Worm (Caenorhabditis elegans) whole organism, L4/young adult: Measurements from ENCODE around the gene twk-35.

Source experiments
- W03F9.2 ChIP-seq: fragments of 150-350 bp; optimal IDR thresholded peaks from 2 replicates; lab custom pipeline; 2014; ENCODE audit warnings: missing biosample characterization, missing genetic modification characterization
- dao-5 ChIP-seq: sonication (generic microtip); optimal IDR thresholded peaks from 2 replicates; lab custom pipeline; 2016; ENCODE audit warnings: missing genotype, missing genetic modification characterization, moderate library complexity, missing compliant biosample characterization

DNA sequence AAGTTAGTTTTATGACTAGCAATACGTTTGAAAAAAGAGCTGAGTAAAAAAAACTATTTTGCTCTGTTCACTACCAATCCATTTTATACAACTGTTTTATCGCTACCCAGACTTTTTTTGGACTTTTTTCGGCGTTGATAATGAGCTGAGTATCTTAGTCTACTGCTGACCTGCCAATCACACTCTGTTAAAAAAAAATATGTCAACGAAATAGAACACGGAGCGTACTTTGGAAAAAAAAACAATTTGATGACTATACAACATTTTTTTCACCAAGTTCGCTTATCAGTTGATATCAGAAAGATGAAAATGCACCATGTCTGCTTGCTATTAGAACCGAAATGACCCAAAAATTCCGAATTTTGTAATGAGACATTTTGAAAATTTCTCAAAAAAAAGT is 47.0 kb downstream of the twk-35 start:
- TF ChIP-seq W03F9.2: no peak
- no peak for TF ChIP-seq dao-5 (tag; lab: Kevin White, UChicago)
